Worm (Caenorhabditis elegans): ENCODE measurements around the gene F32D8.11.

F32D8.11 gene

DNA sequence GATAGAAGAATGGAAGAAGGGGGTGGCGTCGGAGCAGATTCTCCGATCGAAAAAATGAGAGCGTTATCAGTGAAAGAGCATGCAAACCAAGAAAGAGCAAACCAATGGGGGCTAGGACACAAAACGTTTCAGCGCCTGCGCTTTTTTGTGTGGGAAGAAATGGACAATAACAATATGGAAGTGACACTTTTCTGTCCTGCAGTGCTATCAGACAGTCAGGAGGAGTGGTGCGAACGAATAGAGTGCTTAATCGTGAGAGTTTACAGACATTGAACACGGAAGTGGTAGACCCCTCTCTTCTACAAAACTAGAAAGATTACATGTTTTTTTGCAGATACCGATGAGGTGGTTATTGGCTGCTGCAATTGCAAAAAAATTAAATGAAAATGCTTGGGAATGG is 33.6 kb downstream of the F32D8.11 start (continued):
- peak in 1 of 2 experiments; percentile 56 for TF ChIP-seq mdl-1 (tag; optimal IDR thresholded peaks at IDR 0.05)
- TF ChIP-seq php-3 (GFP tag; IDR thresholded peaks at IDR 0.05) = peak; percentile 61

DNA sequence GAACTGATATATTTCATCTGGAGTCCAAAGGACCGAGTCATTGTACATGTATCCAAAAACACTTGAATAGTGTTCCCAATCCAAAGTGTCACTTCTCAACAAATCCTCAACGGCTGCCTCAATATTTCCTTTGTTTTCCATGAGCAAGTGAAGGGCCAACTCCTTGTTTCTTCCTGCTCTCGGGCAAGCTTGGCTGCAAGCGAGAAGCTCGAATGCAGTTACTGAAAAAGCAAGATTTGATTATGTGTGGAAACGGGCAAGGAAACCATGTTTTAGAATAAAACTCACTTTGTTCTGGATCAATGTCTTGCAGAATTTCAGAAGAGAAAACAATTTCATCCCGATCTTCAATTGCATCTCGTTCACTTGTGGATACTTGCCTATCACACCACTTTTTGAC is 34.7 kb downstream of the F32D8.11 start:
- TF ChIP-seq unc-62 (GFP tag; optimal IDR thresholded peaks at IDR 0.05 in 1 of 2) (peak in 1 of 2 experiments; percentile 75), unc-62 (tag; optimal IDR thresholded peaks at IDR 0.05) (no peak), zfp-3 (GFP tag; conservative IDR thresholded peaks at IDR 0.05) (no peak), ama-1 (optimal IDR thresholded peaks at IDR 0.05) (peak; percentile 49), mep-1 (tag; optimal IDR thresholded peaks at IDR 0.05) (no peak)

DNA sequence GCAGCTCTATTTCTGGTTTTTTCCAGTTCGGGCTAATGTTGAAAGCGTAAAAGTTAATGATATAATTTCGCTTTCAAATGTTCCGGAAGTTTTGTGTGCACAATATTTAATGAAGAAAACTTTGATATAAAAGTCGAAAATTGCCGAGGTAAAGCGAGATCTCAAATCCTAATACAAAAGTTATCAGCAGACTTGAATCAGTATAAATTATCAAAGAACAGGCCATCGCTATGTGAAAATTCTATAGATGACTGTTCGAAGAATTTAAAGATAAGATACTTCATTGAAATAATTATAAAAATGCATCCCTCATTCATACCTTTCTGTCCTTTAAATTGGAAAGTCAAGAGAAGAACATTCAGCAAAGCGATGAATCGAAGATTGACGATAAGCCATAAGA is 42.0 kb downstream of the F32D8.11 start, which contains the start of gene C29A12.6:
C29A12.6 (plus strand) TSS at position 301 of the 400 bp plus-strand sequence.
- TF ChIP-seq aha-1 (tag) = peak; percentile 13
- no peak for TF ChIP-seq pqm-1 (tag; optimal IDR thresholded peaks at IDR 0.05)
- no peak for TF ChIP-seq T20F7.1 (GFP tag; optimal IDR thresholded peaks at IDR 0.05)

DNA sequence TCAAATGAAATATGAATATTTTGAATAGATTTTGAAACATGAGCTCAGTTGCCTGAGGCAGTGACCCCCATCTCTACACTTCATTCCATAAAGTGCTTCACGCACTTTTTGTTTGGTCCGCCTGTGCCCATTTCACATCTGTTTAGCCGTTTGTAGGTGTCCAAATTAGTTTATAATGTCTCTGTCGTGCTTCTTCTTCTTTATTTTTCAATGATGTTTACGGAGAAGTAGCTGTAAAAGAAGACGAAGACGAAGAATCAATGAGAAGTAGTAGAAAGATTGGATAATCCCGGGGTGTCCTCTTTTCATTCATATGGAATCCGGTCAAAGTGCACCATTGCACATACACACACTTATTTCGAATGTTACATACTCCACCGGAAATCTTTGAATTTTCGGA is 49.5 kb downstream of the F32D8.11 start:
- TF ChIP-seq unc-62 (GFP tag; optimal IDR thresholded peaks at IDR 0.05 in 1 of 2) (peak in 1 of 2 experiments; percentile 35), unc-62 (tag; optimal IDR thresholded peaks at IDR 0.05) (no peak), ceh-44 (GFP tag; IDR thresholded peaks at IDR 0.05) (no peak), T20F7.1 (GFP tag; optimal IDR thresholded peaks at IDR 0.05) (no peak), hlh-11 (tag; optimal IDR thresholded peaks at IDR 0.05) (no peak)

DNA sequence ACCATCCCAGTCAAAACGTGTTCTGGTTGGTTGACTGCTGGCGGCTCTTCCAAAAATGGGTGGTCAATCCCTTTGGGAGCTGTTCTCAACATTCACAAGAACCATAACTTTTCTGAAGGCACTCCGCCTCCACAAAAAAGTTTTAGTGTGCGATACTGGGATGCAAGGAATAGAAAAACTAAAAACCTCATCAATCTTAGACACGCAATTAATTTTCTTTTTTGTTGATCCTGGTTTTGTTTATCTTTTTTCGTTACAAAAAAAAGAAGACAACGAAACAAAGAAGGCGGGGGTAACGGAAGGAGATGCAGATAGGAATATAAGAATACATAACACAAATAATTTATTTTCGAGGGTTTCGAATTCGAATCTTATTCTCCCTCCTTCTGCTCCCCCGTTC is 50.7 kb downstream of the F32D8.11 start:
- TF ChIP-seq unc-62 (GFP tag; optimal IDR thresholded peaks at IDR 0.05 in 1 of 2) (peak in 1 of 2 experiments; percentile 85), unc-62 (tag; optimal IDR thresholded peaks at IDR 0.05) (no peak), aha-1 (tag) (peak; percentile 8), hif-1 (tag; optimal IDR thresholded peaks at IDR 0.05) (no peak)
